Fruit fly (Drosophila melanogaster): ENCODE measurements around the gene eIF2D.
A peak's percentile ranks its signal among the peaks of the same experiment; 100 is the strongest.

The eIF2D gene

dm6 chr3R:29157418-29158398, 6.1 kb upstream of the eIF2D start, which contains the start of gene rdog (continued):
- TF ChIP-seq pdm3 (GFP tag; optimal IDR thresholded peaks at IDR 0.05) (peak; percentile 85), ss (GFP tag; optimal IDR thresholded peaks at IDR 0.05) (peak in 1 of 2 experiments; percentile 85), CG11294 (GFP tag; IDR thresholded peaks at IDR 0.05) (no peak), topi (GFP tag; optimal IDR thresholded peaks at IDR 0.05) (peak; percentile 77), Smox (GFP tag; optimal IDR thresholded peaks at IDR 0.05) (peak; percentile 85), CG16779 (tag; optimal IDR thresholded peaks at IDR 0.05) (peak; percentile 65), Eip75B (GFP tag; optimal IDR thresholded peaks at IDR 0.05) (peak; percentile 89), CG8632 (GFP tag; optimal IDR thresholded peaks at IDR 0.05) (peak; percentile 81), CG11902 (GFP tag; optimal IDR thresholded peaks at IDR 0.05) (peak; percentile 73), Ets21C (GFP tag; optimal IDR thresholded peaks at IDR 0.05) (peak; percentile 78), fd85E (GFP tag; optimal IDR thresholded peaks at IDR 0.05) (no peak)

- TF ChIP-seq dac (GFP tag; optimal IDR thresholded peaks at IDR 0.05), result no peak
- TF ChIP-seq CG8119 (GFP tag; IDR thresholded peaks at IDR 0.05), result no peak
- no peak for TF ChIP-seq CG10631 (GFP tag; optimal IDR thresholded peaks at IDR 0.05)
- TF ChIP-seq Gug (GFP tag; IDR thresholded peaks at IDR 0.05), result no peak
- TF ChIP-seq CG6808 (GFP tag; optimal IDR thresholded peaks at IDR 0.05), result no peak
- TF ChIP-seq dsx (GFP tag; optimal IDR thresholded peaks at IDR 0.05; ENCODE audit: poor library complexity, severe bottlenecking), result no peak
- TF ChIP-seq CG3032 (tag; optimal IDR thresholded peaks at IDR 0.05), result peak; percentile 25
- peak; percentile 29 for TF ChIP-seq Ets96B (tag; optimal IDR thresholded peaks at IDR 0.05)
- TF ChIP-seq CG11294 (GFP tag; IDR thresholded peaks at IDR 0.05), result no peak
- TF ChIP-seq Hr38 (GFP tag; optimal IDR thresholded peaks at IDR 0.05), result no peak
- TF ChIP-seq CG16779 (tag; optimal IDR thresholded peaks at IDR 0.05), result no peak
- peak; percentile 49 for TF ChIP-seq lz (GFP tag; optimal IDR thresholded peaks at IDR 0.05)
- TF ChIP-seq svp (GFP tag), result no peak
- no peak for TF ChIP-seq CG34406 (GFP tag; optimal IDR thresholded peaks at IDR 0.05)
- TF ChIP-seq CG6792 (GFP tag; optimal IDR thresholded peaks at IDR 0.05), result peak; percentile 23
- TF ChIP-seq CG11902 (GFP tag; optimal IDR thresholded peaks at IDR 0.05), result peak; percentile 17
- TF ChIP-seq fd59A (GFP tag; optimal IDR thresholded peaks at IDR 0.05), result no peak
- TF ChIP-seq Lpt (GFP tag; optimal IDR thresholded peaks at IDR 0.05), result no peak
- no peak for TF ChIP-seq CG6276 (GFP tag; optimal IDR thresholded peaks at IDR 0.05)
- TF ChIP-seq OdsH (GFP tag; optimal IDR thresholded peaks at IDR 0.05), result no peak
- TF ChIP-seq CG8632 (GFP tag; optimal IDR thresholded peaks at IDR 0.05), result no peak
- peak; percentile 21 for TF ChIP-seq topi (GFP tag; optimal IDR thresholded peaks at IDR 0.05)
- TF ChIP-seq fd85E (GFP tag; optimal IDR thresholded peaks at IDR 0.05), result no peak
- no peak for TF ChIP-seq CG8319 (GFP tag; optimal IDR thresholded peaks at IDR 0.05)
- no peak for TF ChIP-seq Smox (GFP tag; optimal IDR thresholded peaks at IDR 0.05)
- TF ChIP-seq CG10669 (GFP tag; optimal IDR thresholded peaks at IDR 0.05), result no peak
- TF ChIP-seq spab (GFP tag; optimal IDR thresholded peaks at IDR 0.05), result no peak
- peak; percentile 32 for TF ChIP-seq Eip75B (GFP tag; optimal IDR thresholded peaks at IDR 0.05)
- peak; percentile 64 for TF ChIP-seq esn (GFP tag; optimal IDR thresholded peaks at IDR 0.05)
- TF ChIP-seq Sox102F (GFP tag; optimal IDR thresholded peaks at IDR 0.05), result no peak
- TF ChIP-seq CG11762 (GFP tag; optimal IDR thresholded peaks at IDR 0.05; ENCODE audit: insufficient read depth), result no peak
- TF ChIP-seq vri (GFP tag; optimal IDR thresholded peaks at IDR 0.05), result no peak
- TF ChIP-seq ss (GFP tag; optimal IDR thresholded peaks at IDR 0.05), result peak in 1 of 2 experiments; percentile 13
- peak; percentile 19 for TF ChIP-seq achi (GFP tag; optimal IDR thresholded peaks at IDR 0.05)
- no peak for TF ChIP-seq net (GFP tag; optimal IDR thresholded peaks at IDR 0.05)
- TF ChIP-seq CG31627 (GFP tag; optimal IDR thresholded peaks at IDR 0.05), result peak; percentile 13
- TF ChIP-seq pdm3 (GFP tag; optimal IDR thresholded peaks at IDR 0.05), result no peak
- TF ChIP-seq cyc (GFP tag; optimal IDR thresholded peaks at IDR 0.05), result peak; percentile 37
- TF ChIP-seq CG32006 (GFP tag; optimal IDR thresholded peaks at IDR 0.05), result no peak
- TF ChIP-seq fkh (GFP tag; optimal IDR thresholded peaks at IDR 0.05), result peak; percentile 22
- TF ChIP-seq salr (GFP tag; optimal IDR thresholded peaks at IDR 0.05), result no peak
- peak; percentile 32 for TF ChIP-seq CG3919 (GFP tag; optimal IDR thresholded peaks at IDR 0.05)
- no peak for TF ChIP-seq CG15336 (GFP tag; IDR thresholded peaks at IDR 0.05)
- no peak for TF ChIP-seq CG9139 (GFP tag; optimal IDR thresholded peaks at IDR 0.05)
Measured at dm6 chr3R:29153197-29153644, 1.6 kb upstream of the eIF2D start, which contains the start of the genes Slbp and Rpn2. Gene Slbp, minus strand, starts transcription at chr3R:29153266. Gene Rpn2, plus strand, starts transcription at chr3R:29153524.
